Worm (Caenorhabditis elegans): Measurements from ENCODE around the gene dct-8.

DNA sequence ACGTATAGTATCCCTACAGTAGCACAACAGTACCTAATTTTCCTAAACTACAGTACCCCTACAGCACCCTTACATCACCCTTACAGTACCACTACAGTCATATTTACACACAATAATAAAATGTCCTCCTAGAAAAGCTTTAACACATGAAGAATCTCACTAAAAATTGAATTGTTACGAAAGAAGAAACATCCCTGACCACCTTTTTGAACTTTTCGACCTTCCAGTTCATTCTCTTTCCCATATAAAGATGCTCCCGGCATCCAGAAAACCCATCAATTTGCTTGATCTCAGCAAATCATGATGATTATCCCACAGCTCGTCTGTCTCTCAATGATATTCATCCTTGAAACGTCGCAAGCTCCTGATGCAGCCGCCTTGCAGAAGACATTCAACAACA lies 9.8 kb downstream of the dct-8 start, which contains the start of gene F56D6.21:
- no peak for TF ChIP-seq peb-1 (tag; optimal IDR thresholded peaks at IDR 0.05)
- no peak for TF ChIP-seq nhr-12 (tag; optimal IDR thresholded peaks at IDR 0.05)
- no peak for TF ChIP-seq lsy-2 (tag; optimal IDR thresholded peaks at IDR 0.05)
- no peak for TF ChIP-seq lin-11 (tag; optimal IDR thresholded peaks at IDR 0.05)
- no peak for TF ChIP-seq nhr-11 (tag; optimal IDR thresholded peaks at IDR 0.05)
- no peak for TF ChIP-seq snpc-4 (tag; optimal IDR thresholded peaks at IDR 0.05)
- no peak for TF ChIP-seq fos-1 (tag; optimal IDR thresholded peaks at IDR 0.05)
